Fruit fly (Drosophila melanogaster) whole organism, embryonic: ENCODE data around the gene Efhc1.1.
A peak's percentile ranks its signal among the peaks of the same experiment; 100 is the strongest.

Experiments
- Blimp-1 ChIP-seq: fragments of 200-800 bp; sonication (Bioruptor generic); optimal IDR thresholded peaks from 3 replicates; lab custom pipeline; 2018; ENCODE audit warnings: missing biosample characterization, missing genetic modification characterization, mild to moderate bottlenecking, moderate library complexity, missing genetic modification reagents
- CG10462 ChIP-seq: fragments of 200-800 bp; sonication (Bioruptor generic); optimal IDR thresholded peaks from 2 replicates; lab custom pipeline; 2016; ENCODE audit warnings: missing biosample characterization, missing genetic modification characterization
- CG11093 ChIP-seq: fragments of 200-800 bp; sonication (Bioruptor generic); IDR thresholded peaks from 3 replicates; pipeline ENCODE4 v1.3.6; 2022; ENCODE audit warnings: missing biosample characterization, missing genetic modification characterization
- CG12219 ChIP-seq: fragments of 200-800 bp; sonication (Bioruptor generic); optimal IDR thresholded peaks from 3 replicates; lab custom pipeline; 2018; ENCODE audit warnings: missing biosample characterization, mild to moderate bottlenecking, missing genetic modification characterization
- CG12391 ChIP-seq: fragments of 200-800 bp; sonication (Bioruptor generic); optimal IDR thresholded peaks from 3 replicates; lab custom pipeline; 2018; ENCODE audit warnings: missing biosample characterization, mild to moderate bottlenecking, missing genetic modification characterization, moderate library complexity
- CG12942 ChIP-seq: fragments of 200-800 bp; sonication (Bioruptor generic); optimal IDR thresholded peaks from 3 replicates; lab custom pipeline; 2016; ENCODE audit warnings: missing biosample characterization, missing genetic modification characterization
- CG14667 ChIP-seq: fragments of 200-800 bp; sonication (Bioruptor generic); IDR thresholded peaks from 2 replicates; pipeline ENCODE4 v1.3.6; 2022; ENCODE audit warnings: missing biosample characterization, missing genetic modification characterization
- CG16815 ChIP-seq: fragments of 200-800 bp; sonication (Bioruptor generic); optimal IDR thresholded peaks from 3 replicates; lab custom pipeline; 2017; ENCODE audit warnings: missing biosample characterization, mild to moderate bottlenecking, missing genetic modification characterization
- CG18476 ChIP-seq: fragments of 200-800 bp; sonication (Bioruptor generic); optimal IDR thresholded peaks from 2 replicates; lab custom pipeline; 2016; ENCODE audit warnings: missing biosample characterization, mild to moderate bottlenecking, missing genetic modification characterization
- CG2116 ChIP-seq: fragments of 200-800 bp; sonication (Bioruptor generic); optimal IDR thresholded peaks from 3 replicates; lab custom pipeline; 2018; ENCODE audit warnings: missing biosample characterization, mild to moderate bottlenecking, missing genetic modification characterization
- CG31224 ChIP-seq: fragments of 200-800 bp; sonication (Bioruptor generic); IDR thresholded peaks from 2 replicates; pipeline ENCODE4 v1.3.6; 2022; ENCODE audit warnings: missing biosample characterization, missing genetic modification characterization
- CG31365 ChIP-seq: fragments of 200-800 bp; sonication (Bioruptor generic); optimal IDR thresholded peaks from 2 replicates; lab custom pipeline; 2018; ENCODE audit warnings: missing biosample characterization, mild to moderate bottlenecking, missing genetic modification characterization
- CG4424 ChIP-seq: fragments of 200-800 bp; sonication (Bioruptor generic); optimal IDR thresholded peaks from 3 replicates; lab custom pipeline; 2016; ENCODE audit warnings: missing biosample characterization, missing genetic modification characterization
- CG6272 ChIP-seq: fragments of 200-800 bp; sonication (Bioruptor generic); IDR thresholded peaks from 2 replicates; pipeline ENCODE4 v1.3.6; 2022; ENCODE audit warnings: missing biosample characterization, missing genetic modification characterization
- CG7372 ChIP-seq: fragments of 200-800 bp; sonication (Bioruptor generic); IDR thresholded peaks from 2 replicates; pipeline ENCODE4 v1.3.6; 2022; ENCODE audit warnings: missing biosample characterization, missing genetic modification characterization
- CG7839 ChIP-seq: fragments of 200-800 bp; sonication (Bioruptor generic); optimal IDR thresholded peaks from 3 replicates; lab custom pipeline; 2018; ENCODE audit warnings: missing biosample characterization, mild to moderate bottlenecking, missing genetic modification characterization, moderate library complexity
- CG8281 ChIP-seq: fragments of 200-800 bp; sonication (Bioruptor generic); optimal IDR thresholded peaks from 2 replicates; lab custom pipeline; 2018; ENCODE audit warnings: missing biosample characterization, mild to moderate bottlenecking, missing genetic modification characterization, moderate library complexity
- CG9797 ChIP-seq: fragments of 200-800 bp; sonication (Bioruptor generic); optimal IDR thresholded peaks from 3 replicates; lab custom pipeline; 2018; ENCODE audit warnings: missing biosample characterization, mild to moderate bottlenecking, missing genetic modification characterization
- CTCF ChIP-seq: fragments of 200-800 bp; sonication (Bioruptor generic); optimal IDR thresholded peaks from 2 replicates; lab custom pipeline; 2017; ENCODE audit warnings: missing biosample characterization, mild to moderate bottlenecking, missing genetic modification characterization, moderate library complexity
- Dip3 ChIP-seq: fragments of 200-800 bp; sonication (Bioruptor generic); optimal IDR thresholded peaks from 3 replicates; lab custom pipeline; 2016; ENCODE audit warnings: missing biosample characterization, missing genetic modification characterization
- E2f1 ChIP-seq: fragments of 200-800 bp; sonication (Bioruptor generic); IDR thresholded peaks from 2 replicates; pipeline ENCODE4 v1.3.6; 2022; ENCODE audit warnings: missing biosample characterization, missing genetic modification characterization
- Ets65A ChIP-seq: fragments of 200-800 bp; sonication (Bioruptor generic); peaks from one replicate; lab custom pipeline; 2016; ENCODE audit warnings: missing biosample characterization, missing genetic modification characterization
- GATAe ChIP-seq: fragments of 200-800 bp; sonication (Bioruptor generic); conservative IDR thresholded peaks from 2 replicates; pipeline ENCODE4 v1.3.6; 2022; ENCODE audit warnings: missing biosample characterization, missing genetic modification characterization
- HHEX ChIP-seq: fragments of 200-800 bp; sonication (Bioruptor generic); optimal IDR thresholded peaks from 3 replicates; lab custom pipeline; 2017; ENCODE audit warnings: missing biosample characterization, mild to moderate bottlenecking, missing genetic modification characterization, missing genetic modification reagents
- Hmr ChIP-seq: fragments of 200-800 bp; sonication (Bioruptor generic); optimal IDR thresholded peaks from 3 replicates; lab custom pipeline; 2017; ENCODE audit warnings: mild to moderate bottlenecking, missing biosample characterization, missing genetic modification reagents, missing genetic modification characterization
- Opbp ChIP-seq: fragments of 200-800 bp; sonication (Bioruptor generic); IDR thresholded peaks from 3 replicates; pipeline ENCODE4 v1.3.6; 2022; ENCODE audit warnings: missing biosample characterization, missing genetic modification characterization; ENCODE audit not compliant: partially characterized antibody
- Sox100B ChIP-seq: fragments of 200-800 bp; sonication (Bioruptor generic); optimal IDR thresholded peaks from 3 replicates; lab custom pipeline; 2018; ENCODE audit warnings: missing biosample characterization, mild to moderate bottlenecking, missing genetic modification characterization
- Spps ChIP-seq: fragments of 200-800 bp; sonication (Bioruptor generic); optimal IDR thresholded peaks from 2 replicates; lab custom pipeline; 2018; ENCODE audit warnings: missing biosample characterization, mild to moderate bottlenecking, missing genetic modification characterization
- Sry-δ ChIP-seq: fragments of 200-800 bp; sonication (Bioruptor generic); optimal IDR thresholded peaks from 2 replicates; lab custom pipeline; 2016; ENCODE audit warnings: missing biosample characterization, missing genetic modification characterization
- chif ChIP-seq, 2 experiments: fragments of 200-800 bp; sonication (Bioruptor generic); optimal IDR thresholded peaks; 3 replicates each; lab custom pipeline; 2016; ENCODE audit warnings: missing biosample characterization in 2 of 2, missing genetic modification characterization in 2 of 2
- ci ChIP-seq: fragments of 200-800 bp; sonication (Bioruptor generic); IDR thresholded peaks from 3 replicates; pipeline ENCODE4 v1.3.6; 2022; ENCODE audit warnings: missing biosample characterization, missing genetic modification characterization
- corto ChIP-seq: fragments of 200-800 bp; sonication (Bioruptor generic); optimal IDR thresholded peaks from 2 replicates; lab custom pipeline; 2016; ENCODE audit warnings: missing biosample characterization, mild to moderate bottlenecking, missing genetic modification characterization, moderate library complexity
- dimm ChIP-seq: fragments of 200-800 bp; sonication (Bioruptor generic); IDR thresholded peaks from 2 replicates; pipeline ENCODE4 v1.3.6; 2022; ENCODE audit warnings: missing biosample characterization, missing genetic modification characterization
- dm ChIP-seq: fragments of 200-800 bp; sonication (Bioruptor generic); optimal IDR thresholded peaks from 3 replicates; lab custom pipeline; 2016; ENCODE audit warnings: missing biosample characterization, missing genetic modification characterization
- emc ChIP-seq: fragments of 200-800 bp; sonication (Bioruptor generic); optimal IDR thresholded peaks from 2 replicates; lab custom pipeline; 2016; ENCODE audit warnings: missing biosample characterization, missing genetic modification characterization
- esg ChIP-seq: fragments of 200-800 bp; sonication (Bioruptor generic); conservative IDR thresholded peaks from 2 replicates; pipeline ENCODE4 v1.3.6; 2022; ENCODE audit warnings: missing biosample characterization, missing genetic modification characterization
- gem ChIP-seq: fragments of 200-800 bp; sonication (Bioruptor generic); optimal IDR thresholded peaks from 2 replicates; lab custom pipeline; 2019; ENCODE audit warnings: missing biosample characterization, mild to moderate bottlenecking, missing genetic modification characterization, moderate library complexity
- grn ChIP-seq: fragments of 200-800 bp; sonication (Bioruptor generic); optimal IDR thresholded peaks from 3 replicates; lab custom pipeline; 2017; ENCODE audit warnings: missing biosample characterization, missing genetic modification characterization
- gsb-n ChIP-seq: fragments of 200-800 bp; sonication (Bioruptor generic); optimal IDR thresholded peaks from 3 replicates; lab custom pipeline; 2018; ENCODE audit warnings: missing biosample characterization, mild to moderate bottlenecking, missing genetic modification characterization
- kah ChIP-seq: fragments of 200-800 bp; sonication (Bioruptor generic); optimal IDR thresholded peaks from 2 replicates; lab custom pipeline; 2018; ENCODE audit warnings: missing biosample characterization, mild to moderate bottlenecking, missing genetic modification characterization
- klu ChIP-seq: fragments of 200-800 bp; sonication (Bioruptor generic); IDR thresholded peaks from 2 replicates; pipeline ENCODE4 v1.3.6; 2022; ENCODE audit warnings: missing biosample characterization, missing genetic modification characterization
- knrl ChIP-seq: fragments of 200-800 bp; sonication (Bioruptor generic); IDR thresholded peaks from 3 replicates; pipeline ENCODE4 v1.3.6; 2022; ENCODE audit warnings: missing biosample characterization, missing genetic modification characterization; ENCODE audit not compliant: partially characterized antibody
- nau ChIP-seq: fragments of 200-800 bp; sonication (Bioruptor generic); optimal IDR thresholded peaks from 3 replicates; lab custom pipeline; 2017; ENCODE audit warnings: missing biosample characterization, mild to moderate bottlenecking, missing genetic modification characterization, missing genetic modification reagents
- nmo ChIP-seq: fragments of 200-800 bp; sonication (Bioruptor generic); optimal IDR thresholded peaks from 2 replicates; lab custom pipeline; 2018; ENCODE audit warnings: missing biosample characterization, mild to moderate bottlenecking, missing genetic modification characterization, moderate library complexity
- otp ChIP-seq: fragments of 200-800 bp; sonication (Bioruptor generic); IDR thresholded peaks from 3 replicates; pipeline ENCODE4, ENCODE4 v1.3.6; 2022; ENCODE audit warnings: missing biosample characterization, missing genetic modification characterization
- tgo ChIP-seq: fragments of 200-800 bp; sonication (Bioruptor generic); IDR thresholded peaks from 3 replicates; pipeline ENCODE4 v1.3.6; 2022; ENCODE audit warnings: missing biosample characterization, missing genetic modification characterization
- tna ChIP-seq: fragments of 200-800 bp; sonication (Bioruptor generic); IDR thresholded peaks from 2 replicates; pipeline ENCODE4 v1.3.6; 2022; ENCODE audit warnings: missing biosample characterization, missing genetic modification characterization; ENCODE audit not compliant: partially characterized antibody
- usp ChIP-seq: fragments of >200 bp; optimal IDR thresholded peaks from 2 replicates; lab custom pipeline; 2017; ENCODE audit warnings: missing biosample characterization, missing genetic modification characterization
- vfl ChIP-seq: fragments of 200-800 bp; sonication (Bioruptor generic); optimal IDR thresholded peaks from 2 replicates; lab custom pipeline; 2016; ENCODE audit warnings: missing biosample characterization, missing genetic modification characterization
- zen2 ChIP-seq: fragments of 200-800 bp; sonication (Bioruptor generic); IDR thresholded peaks from 3 replicates; pipeline ENCODE4 v1.3.6; 2022; ENCODE audit warnings: missing biosample characterization, missing genetic modification characterization; ENCODE audit not compliant: partially characterized antibody

Efhc1.1 gene

DNA sequence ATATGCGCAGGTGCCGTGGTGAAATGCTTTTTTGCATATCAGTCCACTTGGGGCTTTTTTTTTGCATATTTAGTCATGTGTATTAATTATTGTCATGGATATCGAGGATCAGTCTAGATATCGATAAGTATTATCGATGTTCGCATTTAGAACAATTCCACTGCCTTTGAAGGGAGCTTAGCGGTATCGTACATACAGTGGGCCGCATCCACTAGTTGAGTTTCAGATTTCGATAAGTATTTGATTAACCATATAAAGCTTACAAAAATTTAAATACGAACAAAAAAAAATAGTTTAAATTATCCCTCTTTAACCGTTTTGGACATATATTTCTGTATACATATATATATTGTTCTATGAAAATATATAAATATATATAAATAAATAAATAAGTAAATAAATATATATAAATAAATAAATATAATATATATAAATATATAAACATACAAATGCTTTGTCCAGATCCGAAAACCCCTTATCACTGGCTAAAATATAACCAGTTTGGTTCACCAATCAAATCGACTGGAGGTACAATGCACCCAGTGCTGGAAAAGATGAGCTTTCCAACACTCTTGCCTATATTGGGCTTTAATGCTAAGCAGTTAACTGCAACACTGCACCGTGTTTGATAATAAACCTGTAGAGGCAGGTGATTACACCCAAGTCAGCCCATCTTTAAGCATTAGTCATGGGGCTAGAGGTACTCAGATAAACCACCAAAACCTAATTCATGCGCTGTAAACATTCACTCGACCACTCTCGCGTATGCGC, 19.6 kb upstream of the Efhc1.1 start (continued):
- TF ChIP-seq gsb-n (tag; lab: Kevin White, UChicago) (no peak), Sox100B (GFP tag; lab: Kevin White, UChicago) (peak; percentile 20), chif (GFP tag; optimal IDR thresholded peaks at IDR 0.05; lab: Kevin White, UChicago) (no peak), esg (GFP tag; lab: Robert Waterston, UW) (no peak), Spps (tag; lab: Kevin White, UChicago) (no peak), E2f1 (GFP tag; lab: Robert Waterston, UW) (no peak), Dip3 (no peak), GATAe (GFP tag; lab: Robert Waterston, UW) (no peak), CTCF (GFP tag; lab: Kevin White, UChicago) (no peak), emc (GFP tag; lab: Kevin White, UChicago) (no peak), CG9797 (GFP tag; lab: Kevin White, UChicago) (no peak), kah (GFP tag; lab: Kevin White, UChicago) (no peak), HHEX (no peak), otp (GFP tag; lab: Robert Waterston, UW) (no peak), Sry-δ (GFP tag; lab: Kevin White, UChicago) (peak; percentile 76), usp (GFP tag; lab: Kevin White, UChicago) (no peak), CG8281 (tag; lab: Kevin White, UChicago) (no peak), klu (GFP tag; lab: Robert Waterston, UW) (no peak), CG14667 (GFP tag; lab: Robert Waterston, UW) (no peak), knrl (peak; percentile 71), dm (GFP tag; lab: Kevin White, UChicago) (no peak), Ets65A (peak; percentile 58), grn (GFP tag; lab: Kevin White, UChicago) (no peak), zen2 (GFP tag; lab: Robert Waterston, UW) (peak; percentile 69), CG12391 (peak; percentile 34), CG16815 (no peak), CG7839 (tag; lab: Kevin White, UChicago) (peak; percentile 18), CG18476 (GFP tag; lab: Kevin White, UChicago) (no peak), CG31224 (GFP tag; lab: Robert Waterston, UW) (no peak), CG7372 (GFP tag; lab: Robert Waterston, UW) (no peak), CG4424 (no peak), CG31365 (tag; lab: Kevin White, UChicago) (no peak), CG12219 (GFP tag; lab: Kevin White, UChicago) (no peak), CG6272 (GFP tag; lab: Robert Waterston, UW) (no peak), tna (GFP tag; lab: Robert Waterston, UW) (peak; percentile 38; the same call in 1 of the 2 replicates), Hmr (peak; percentile 58), gem (tag; lab: Kevin White, UChicago) (peak; percentile 62), tgo (0 out of 3 replicates have a peak, but pooled peaks have one; percentile 17), CG10462 (GFP tag; lab: Kevin White, UChicago) (no peak), CG11093 (GFP tag; lab: Robert Waterston, UW) (no peak), ci (GFP tag; lab: Robert Waterston, UW) (no peak; the same call in 2 of the 3 replicates), CG2116 (GFP tag; lab: Kevin White, UChicago) (peak; percentile 36), dimm (GFP tag; lab: Robert Waterston, UW) (no peak), nau (no peak), vfl (no peak), nmo (GFP tag; lab: Kevin White, UChicago) (peak; percentile 22), corto (no peak), Opbp (peak; percentile 88; the same call in 2 of the 3 replicates), CG12942 (GFP tag; lab: Kevin White, UChicago) (no peak), Blimp-1 (GFP tag; lab: Kevin White, UChicago) (no peak)
